Fruit fly (Drosophila melanogaster) whole organism, pupa: ENCODE measurements around the gene CG10943.

Source experiments
- CG13204 ChIP-seq: fragments of 200-800 bp; sonication (Bioruptor generic); optimal IDR thresholded peaks from 2 replicates; lab custom pipeline; 2018; ENCODE audit warnings: missing biosample characterization, mild to moderate bottlenecking, missing genetic modification characterization, moderate library complexity
- CG14655 ChIP-seq: fragments of 200-800 bp; sonication (Bioruptor generic); optimal IDR thresholded peaks from 3 replicates; lab custom pipeline; 2017; ENCODE audit warnings: mild to moderate bottlenecking, missing biosample characterization, missing genetic modification reagents, missing genetic modification characterization
- CG32121 ChIP-seq: fragments of 200-800 bp; sonication (Bioruptor generic); IDR thresholded peaks from 2 replicates; pipeline ENCODE4 v1.3.6; 2022; ENCODE audit warnings: missing biosample characterization, missing genetic modification characterization
- CG34367 ChIP-seq: fragments of 200-800 bp; sonication (Bioruptor generic); optimal IDR thresholded peaks from 2 replicates; lab custom pipeline; 2018; ENCODE audit warnings: missing biosample characterization, mild to moderate bottlenecking, missing genetic modification characterization
- CG4496 ChIP-seq: fragments of 200-800 bp; sonication (Bioruptor generic); IDR thresholded peaks from 3 replicates; pipeline ENCODE4 v1.3.6; 2022; ENCODE audit warnings: missing biosample characterization, missing genetic modification characterization
- CG8159 ChIP-seq: fragments of 200-800 bp; sonication (Bioruptor generic); optimal IDR thresholded peaks from 3 replicates; lab custom pipeline; 2018; ENCODE audit warnings: missing biosample characterization, mild to moderate bottlenecking, missing genetic modification characterization, moderate library complexity
- CG9948 ChIP-seq: fragments of 200-800 bp; sonication (Bioruptor generic); optimal IDR thresholded peaks from 2 replicates; lab custom pipeline; 2018; ENCODE audit warnings: missing biosample characterization, mild to moderate bottlenecking, missing genetic modification characterization, moderate library complexity
- D1 ChIP-seq: fragments of 200-800 bp; sonication (Bioruptor generic); optimal IDR thresholded peaks from 2 replicates; lab custom pipeline; 2018; ENCODE audit warnings: missing biosample characterization, mild to moderate bottlenecking, missing genetic modification characterization, moderate library complexity
- EcR ChIP-seq: fragments of 200-800 bp; sonication (Bioruptor generic); optimal IDR thresholded peaks from 3 replicates; lab custom pipeline; 2019; ENCODE audit warnings: missing biosample characterization, missing genetic modification characterization, mild to moderate bottlenecking, moderate library complexity, missing genetic modification reagents
- Pif1A ChIP-seq: fragments of 200-800 bp; sonication (Bioruptor generic); optimal IDR thresholded peaks from 3 replicates; lab custom pipeline; 2016; ENCODE audit warnings: missing biosample characterization, missing genetic modification characterization
- gl ChIP-seq: fragments of 200-800 bp; sonication (Bioruptor generic); optimal IDR thresholded peaks from 2 replicates; lab custom pipeline; 2018; ENCODE audit warnings: missing biosample characterization, mild to moderate bottlenecking, missing genetic modification characterization
- rn ChIP-seq: fragments of 200-800 bp; sonication (Bioruptor generic); IDR thresholded peaks from 2 replicates; pipeline ENCODE4 v1.3.6; 2022; ENCODE audit warnings: missing biosample characterization, missing genetic modification characterization

DNA sequence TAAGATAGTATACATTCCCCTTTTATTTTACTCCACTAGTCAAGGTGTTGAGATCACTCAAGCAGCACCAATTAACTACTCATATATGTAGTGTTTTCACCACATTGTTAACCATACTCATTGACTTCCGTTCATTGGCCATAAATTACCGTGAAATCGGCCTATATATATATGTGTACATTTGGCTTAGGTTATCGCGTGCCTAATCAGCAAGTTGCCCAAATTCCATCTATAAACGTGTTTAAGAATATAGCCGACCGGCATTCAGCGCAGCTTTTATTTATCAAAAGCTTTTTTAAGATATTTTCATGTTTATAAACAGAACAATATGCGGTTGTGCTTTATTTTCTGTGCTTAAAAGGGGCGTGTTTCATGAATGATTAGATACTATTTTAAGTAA is 34.2 kb downstream of the CG10943 start:
- TF ChIP-seq D1 (tag; lab: Kevin White, UChicago), result no peak
- no peak for TF ChIP-seq CG4496 (GFP tag; lab: Robert Waterston, UW)
- TF ChIP-seq CG8159 (tag; lab: Kevin White, UChicago), result no peak
- no peak for TF ChIP-seq CG32121
- no peak for TF ChIP-seq gl (tag; lab: Kevin White, UChicago)
- TF ChIP-seq EcR, result no peak
- TF ChIP-seq rn (GFP tag; lab: Robert Waterston, UW), result no peak
- TF ChIP-seq Pif1A (GFP tag; lab: Kevin White, UChicago), result no peak
- TF ChIP-seq CG9948 (tag; lab: Kevin White, UChicago), result no peak
- no peak for TF ChIP-seq CG13204 (GFP tag; lab: Kevin White, UChicago)
- no peak for TF ChIP-seq CG14655
- no peak for TF ChIP-seq CG34367
